Worm (Caenorhabditis elegans): ENCODE data around the gene mxl-1.

DNA sequence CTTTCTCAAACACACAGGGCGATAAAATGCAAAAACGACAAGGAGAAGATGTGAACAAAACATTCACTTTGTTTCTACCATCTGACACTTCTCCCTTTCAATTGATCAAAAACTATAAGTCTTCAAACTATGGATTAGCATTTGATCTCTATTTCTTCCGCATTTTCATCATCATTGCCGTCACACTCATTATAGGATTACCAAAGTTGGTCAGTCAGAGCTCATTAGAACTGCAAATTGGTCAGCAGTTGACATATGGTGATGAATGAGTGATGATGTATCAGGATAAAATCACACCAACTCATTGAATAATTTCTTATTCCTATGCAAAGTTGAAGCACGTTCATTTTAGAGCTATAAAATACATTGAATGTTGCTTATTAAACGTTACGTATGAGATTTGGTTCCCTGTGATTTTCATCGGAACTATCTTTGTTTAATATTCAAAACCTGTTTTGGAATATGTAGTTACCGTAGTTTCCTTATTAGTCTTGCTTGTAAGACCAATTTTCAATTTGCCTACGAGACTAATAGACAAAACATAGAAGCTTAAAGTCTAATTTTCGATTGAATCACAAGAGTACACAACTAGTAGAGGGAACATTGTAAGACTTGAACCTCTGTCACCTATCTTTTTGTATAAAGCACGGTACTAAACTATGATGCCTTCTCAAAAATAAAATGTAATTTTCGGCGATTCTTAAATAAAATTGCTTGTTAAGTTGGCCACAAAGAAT is 35.0 kb upstream of the mxl-1 start:
- TF ChIP-seq him-1 (tag; optimal IDR thresholded peaks at IDR 0.05): no peak
- no peak for TF ChIP-seq W03F9.2 (tag; optimal IDR thresholded peaks at IDR 0.05)
